Fruit fly (Drosophila melanogaster) ovary, adult (tissue): ENCODE data around the gene CCDC53.
A peak's percentile ranks its signal among the peaks of the same experiment; 100 is the strongest.

Experiments used
- CG17801 ChIP-seq: fragments of 200-800 bp; optimal IDR thresholded peaks from 2 replicates; lab custom pipeline; 2019; ENCODE audit warnings: missing biosample characterization, mild to moderate bottlenecking, missing genetic modification characterization, moderate library complexity; ENCODE audit not compliant: partially characterized antibody

The CCDC53 gene

dm6 chr2L:8088025-8088789 is 47.3 kb downstream of the CCDC53 start:
- TF ChIP-seq CG17801 (GFP tag; lab: Kevin White, UChicago), result peak; percentile 33

DNA sequence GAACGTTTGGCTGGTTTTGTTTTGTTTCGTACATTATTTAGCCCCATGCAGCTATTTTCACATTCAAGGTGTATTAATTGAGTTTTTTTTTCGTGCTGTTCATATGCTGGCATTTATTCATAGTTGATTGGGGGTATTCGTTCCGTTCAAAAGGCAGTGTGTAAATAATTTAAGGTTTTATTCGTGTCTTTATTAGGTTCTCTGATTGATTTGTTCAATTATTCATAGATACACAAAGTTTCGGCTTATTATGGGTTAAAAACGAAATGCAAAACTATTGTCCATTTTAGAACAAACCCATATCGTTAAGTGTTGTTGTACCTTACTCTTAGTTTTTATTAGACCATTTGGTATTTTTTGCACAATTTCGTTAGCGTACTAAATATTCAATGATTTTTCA is 50.5 kb downstream of the CCDC53 start:
- no peak for TF ChIP-seq CG17801 (GFP tag; lab: Kevin White, UChicago)
